Worm (Caenorhabditis elegans) whole organism, midembryonic: ENCODE measurements around the gene F47E1.2.

Experiments
- T22C8.4 ChIP-seq: fragments of 200-800 bp; sonication (Bioruptor generic); IDR thresholded peaks from 2 replicates; pipeline ENCODE4 v1.3.6; 2022; ENCODE audit warnings: missing genetic modification characterization, missing compliant biosample characterization
- cog-1 ChIP-seq: sonication (generic microtip); optimal IDR thresholded peaks from 2 replicates; lab custom pipeline; 2016; ENCODE audit warnings: missing genetic modification characterization, missing compliant biosample characterization
- flt-1 ChIP-seq: fragments of 200-800 bp; sonication (Bioruptor generic); IDR thresholded peaks from 2 replicates; pipeline ENCODE4 v1.3.6; 2022; ENCODE audit warnings: missing genetic modification characterization, missing compliant biosample characterization
- klf-2 ChIP-seq: fragments of 200-800 bp; sonication (Bioruptor generic); conservative IDR thresholded peaks from 2 replicates; pipeline ENCODE4 v1.3.6; 2022; ENCODE audit warnings: missing genetic modification reagents, missing genetic modification characterization, missing compliant biosample characterization
- med-1 ChIP-seq: sonication (generic microtip); optimal IDR thresholded peaks from 2 replicates; lab custom pipeline; 2017; ENCODE audit warnings: missing genetic modification characterization, mild to moderate bottlenecking, missing compliant biosample characterization, antibody characterized with exemption, missing genetic modification reagents; ENCODE audit not compliant: insufficient read depth
- ref-1 ChIP-seq: fragments of 200-800 bp; sonication (Bioruptor generic); conservative IDR thresholded peaks from 2 replicates; pipeline ENCODE4 v1.3.6; 2022; ENCODE audit warnings: missing genetic modification reagents, missing genetic modification characterization, missing compliant biosample characterization
- tab-1 ChIP-seq: fragments of 200-800 bp; sonication (Bioruptor generic); IDR thresholded peaks from 2 replicates; pipeline ENCODE4 v1.3.6; 2022; ENCODE audit warnings: missing genetic modification characterization, missing compliant biosample characterization
- ztf-23 ChIP-seq: fragments of 200-800 bp; sonication (Bioruptor generic); IDR thresholded peaks from 2 replicates; pipeline ENCODE4 v1.3.6; 2022; ENCODE audit warnings: missing genetic modification reagents, missing genetic modification characterization, missing compliant biosample characterization
- ztf-29 ChIP-seq: fragments of 200-800 bp; sonication (Bioruptor generic); IDR thresholded peaks from 2 replicates; pipeline ENCODE4 v1.3.6; 2022; ENCODE audit warnings: missing genetic modification reagents, missing genetic modification characterization, missing compliant biosample characterization

- no peak for TF ChIP-seq cog-1 (tag; lab: Kevin White, UChicago)
- TF ChIP-seq med-1 = no peak
- no peak for TF ChIP-seq flt-1 (GFP tag; lab: Robert Waterston, UW)
- TF ChIP-seq T22C8.4 = no peak
- no peak for TF ChIP-seq tab-1 (GFP tag; lab: Robert Waterston, UW)
- no peak for TF ChIP-seq ztf-23 (GFP tag; lab: Robert Waterston, UW)
- TF ChIP-seq klf-2 (GFP tag; lab: Robert Waterston, UW) = no peak
- TF ChIP-seq ref-1 = no peak
- no peak for TF ChIP-seq ztf-29 (GFP tag; lab: Robert Waterston, UW)
Observed at ce11 chrX:9023816-9024215, 33.6 kb upstream of the F47E1.2 start.
